Fruit fly (Drosophila melanogaster) ovary, adult (tissue): ENCODE measurements around the gene CG15208.

Source experiments
- CG17801 ChIP-seq: fragments of 200-800 bp; optimal IDR thresholded peaks from 2 replicates; lab custom pipeline; 2019; ENCODE audit warnings: missing biosample characterization, mild to moderate bottlenecking, missing genetic modification characterization, moderate library complexity; ENCODE audit not compliant: partially characterized antibody

CG15208 gene

dm6 chrX:10899665-10900064 lies at the start of gene CG15208:
Gene CG15208, plus strand, starts transcription at chrX:10899965.
- TF ChIP-seq CG17801 (GFP tag; lab: Kevin White, UChicago) = no peak

- no peak for TF ChIP-seq CG17801 (GFP tag; lab: Kevin White, UChicago)
Observed at dm6 chrX:10854686-10855085, 45.1 kb upstream of the CG15208 start, which contains the start of gene feo. Gene feo, minus strand, starts transcription at chrX:10854869.

dm6 chrX:10857376-10857775 lies 42.4 kb upstream of the CG15208 start, which contains the start of the genes sofe and CG2186:
Gene sofe, minus strand, starts transcription at chrX:10857413.
Gene CG2186, plus strand, starts transcription at chrX:10857655.
- peak; percentile 63 for TF ChIP-seq CG17801 (GFP tag; lab: Kevin White, UChicago)

- no peak for TF ChIP-seq CG17801 (GFP tag; lab: Kevin White, UChicago)
Observed at dm6 chrX:10857853-10858252, 41.9 kb upstream of the CG15208 start.

dm6 chrX:10865580-10866331 lies 34.0 kb upstream of the CG15208 start:
- no peak for TF ChIP-seq CG17801 (GFP tag; lab: Kevin White, UChicago)

DNA sequence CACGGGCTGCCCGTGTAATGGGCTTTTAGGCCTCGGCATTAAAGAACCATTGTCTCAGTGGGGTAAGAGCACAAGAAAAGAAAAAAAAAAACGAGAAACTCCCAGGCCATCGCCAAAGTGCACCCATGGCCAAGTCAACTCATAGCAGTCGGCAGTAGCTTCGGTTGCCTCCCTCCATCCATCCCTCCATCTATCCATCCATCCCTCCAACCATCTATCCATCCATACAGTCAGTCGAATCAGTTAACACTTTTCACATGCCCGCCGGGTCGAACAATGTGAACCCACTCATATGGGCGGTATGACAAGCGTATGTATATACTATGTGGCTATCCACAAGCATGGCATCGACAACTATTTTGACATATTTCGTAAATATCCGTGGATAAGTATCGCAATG lies 32.1 kb upstream of the CG15208 start:
- TF ChIP-seq CG17801 (GFP tag; lab: Kevin White, UChicago) = no peak

dm6 chrX:10869045-10869444 lies 30.7 kb upstream of the CG15208 start, which contains the start of gene CG2157:
Gene CG2157, plus strand, starts transcription at chrX:10869284.
- no peak for TF ChIP-seq CG17801 (GFP tag; lab: Kevin White, UChicago)

DNA sequence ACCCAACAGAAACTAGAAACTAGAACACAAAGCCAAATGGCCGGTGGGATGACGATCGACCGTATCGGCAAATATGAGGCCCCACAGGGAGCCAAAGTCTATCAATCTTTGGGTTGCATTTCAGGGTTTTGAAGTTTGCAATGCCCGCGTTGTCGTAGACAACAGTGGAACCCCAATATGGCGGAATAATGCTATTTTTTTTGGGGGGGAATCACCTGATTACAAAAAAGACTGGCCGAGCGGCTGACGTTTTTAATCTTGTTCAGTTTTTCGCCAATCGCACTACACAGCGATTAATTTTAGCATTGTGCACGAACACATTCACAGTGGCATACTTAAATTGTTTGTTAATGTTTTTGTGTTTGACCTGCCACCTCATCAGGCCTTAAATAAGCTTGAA lies 23.3 kb upstream of the CG15208 start:
- TF ChIP-seq CG17801 (GFP tag; lab: Kevin White, UChicago) = no peak

dm6 chrX:10877087-10877935 lies 22.5 kb upstream of the CG15208 start, which contains the start of gene CG1637:
Gene CG1637, minus strand, starts transcription at chrX:10877893.
- TF ChIP-seq CG17801 (GFP tag; lab: Kevin White, UChicago) = peak; percentile 9

dm6 chrX:10882786-10883185 lies 17.0 kb upstream of the CG15208 start:
- no peak for TF ChIP-seq CG17801 (GFP tag; lab: Kevin White, UChicago)

DNA sequence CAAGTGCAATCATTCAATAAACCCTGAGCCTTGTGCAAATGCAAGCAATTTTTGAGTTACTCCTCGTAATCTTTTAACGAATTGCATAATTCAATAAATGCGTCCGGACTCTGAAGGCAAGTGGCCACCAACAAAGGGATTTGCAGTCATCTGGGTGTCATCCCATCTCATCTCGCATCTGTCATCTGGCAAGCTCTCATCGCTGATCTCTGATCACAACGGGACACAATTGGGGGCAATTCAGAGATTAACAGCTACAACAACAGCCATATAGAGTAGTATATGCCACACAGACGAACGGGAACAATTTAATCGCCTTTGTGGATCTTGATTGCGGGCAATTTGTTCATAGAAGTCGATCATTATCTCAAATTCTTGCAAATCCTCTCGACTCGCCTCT lies 16.0 kb upstream of the CG15208 start:
- TF ChIP-seq CG17801 (GFP tag; lab: Kevin White, UChicago) = no peak

DNA sequence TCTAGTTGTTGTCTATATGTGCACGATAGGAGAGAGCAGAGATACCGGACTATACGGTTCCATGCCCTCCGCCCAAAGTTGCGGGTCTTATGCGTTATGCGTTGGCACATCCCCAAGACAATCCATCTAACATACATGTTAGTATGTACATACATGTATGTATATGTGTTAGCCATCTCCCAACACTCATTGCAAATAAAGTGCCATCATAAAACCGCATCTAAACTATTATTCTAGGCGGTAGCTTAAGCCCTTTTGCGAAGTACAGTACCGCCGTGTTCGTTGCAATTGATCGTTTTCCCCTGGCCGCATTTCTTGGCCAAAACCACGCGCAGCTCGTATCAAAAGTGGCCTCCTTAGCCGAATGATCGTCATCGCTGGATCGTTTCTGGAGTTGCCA lies 13.3 kb upstream of the CG15208 start:
- TF ChIP-seq CG17801 (GFP tag; lab: Kevin White, UChicago) = no peak

dm6 chrX:10887643-10888042 lies 12.1 kb upstream of the CG15208 start:
- no peak for TF ChIP-seq CG17801 (GFP tag; lab: Kevin White, UChicago)

DNA sequence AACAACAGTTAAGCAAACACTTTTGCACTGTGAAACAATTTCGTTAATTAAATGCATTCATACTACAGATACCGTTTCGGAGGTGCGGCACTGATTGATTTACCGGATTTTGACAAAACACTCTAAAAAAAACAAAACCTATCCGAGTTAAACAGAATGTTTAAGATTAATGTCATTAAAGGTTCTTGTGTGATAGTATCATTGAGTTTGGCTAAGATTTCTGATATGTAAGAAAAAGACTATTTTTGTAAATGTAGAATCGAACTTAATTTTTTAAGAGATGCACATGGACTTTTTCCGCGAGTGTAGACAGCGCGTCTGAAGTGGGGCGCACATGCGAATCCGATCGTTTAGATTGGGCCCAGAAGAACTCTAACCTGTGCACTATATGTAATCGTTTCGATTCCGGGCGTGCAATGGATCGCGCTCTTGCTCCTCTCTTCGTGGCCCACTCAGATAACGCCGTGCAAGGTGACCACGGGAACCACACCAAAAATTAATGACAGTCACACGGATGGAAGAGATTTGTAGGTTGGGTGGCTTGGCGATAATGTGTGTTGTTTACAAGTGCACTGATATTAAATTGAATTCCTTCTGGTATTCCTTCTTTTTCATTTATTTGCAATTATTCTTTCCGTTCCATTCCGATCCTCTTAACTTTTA lies 9.7 kb upstream of the CG15208 start:
- TF ChIP-seq CG17801 (GFP tag; lab: Kevin White, UChicago) = peak; percentile 47

DNA sequence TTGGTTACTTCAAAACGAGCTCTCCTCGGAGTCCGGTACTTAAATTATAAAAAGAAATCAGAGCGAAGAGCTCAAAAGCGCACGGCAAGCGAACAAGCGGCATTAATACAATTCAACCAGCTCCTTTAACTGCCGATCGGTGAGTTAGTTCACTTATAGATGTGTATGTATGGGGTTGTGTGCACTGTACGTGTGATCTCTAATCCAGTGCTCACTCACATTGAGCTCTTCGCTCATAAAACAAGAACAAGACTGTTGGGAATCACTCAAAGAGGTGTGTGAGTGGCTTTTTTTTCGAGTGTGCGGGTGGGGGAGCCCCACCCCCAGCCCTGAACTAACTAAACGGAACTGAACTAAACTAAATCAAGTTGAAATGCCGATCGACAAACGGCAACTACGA lies 8.6 kb upstream of the CG15208 start, which contains the start of gene Ork1:
Gene Ork1 (minus strand): TSS at position 101 of the 400 bp plus-strand sequence.
- no peak for TF ChIP-seq CG17801 (GFP tag; lab: Kevin White, UChicago)
